Worm (Caenorhabditis elegans) whole organism, L2 larva: ENCODE results near the gene srp-2.

Experiments used
- C34F6.9 ChIP-seq: fragments of 150-350 bp; optimal IDR thresholded peaks from 2 replicates; lab custom pipeline; 2014; ENCODE audit warnings: missing biosample characterization, missing genetic modification characterization
- F13H6.1 ChIP-seq: sonication (generic microtip); optimal IDR thresholded peaks from 2 replicates; lab custom pipeline; 2016; ENCODE audit warnings: missing genetic modification characterization, missing compliant biosample characterization
- R02D3.7 ChIP-seq: fragments of 150-350 bp; optimal IDR thresholded peaks from 2 replicates; lab custom pipeline; 2014; ENCODE audit warnings: missing biosample characterization, missing genetic modification characterization
- ZK546.5 ChIP-seq: sonication (generic microtip); optimal IDR thresholded peaks from 2 replicates; lab custom pipeline; 2017; ENCODE audit warnings: missing biosample characterization, missing genetic modification characterization
- alr-1 ChIP-seq: fragments of 150-350 bp; optimal IDR thresholded peaks from 2 replicates; lab custom pipeline; 2014; ENCODE audit warnings: missing biosample characterization, missing genetic modification characterization
- aly-2 ChIP-seq: fragments of 150-350 bp; optimal IDR thresholded peaks from 2 replicates; lab custom pipeline; 2014; ENCODE audit warnings: missing biosample characterization, missing genetic modification characterization
- ama-1 ChIP-seq: fragments of 150-350 bp; optimal IDR thresholded peaks from 2 replicates; lab custom pipeline; 2018; ENCODE audit warnings: inconsistent platforms
- blmp-1 ChIP-seq: sonication (generic microtip); optimal IDR thresholded peaks from 2 replicates; lab custom pipeline; 2017; ENCODE audit warnings: missing genetic modification characterization, mild to moderate bottlenecking, missing compliant biosample characterization, antibody characterized with exemption, moderate library complexity; ENCODE audit not compliant: insufficient read depth
- ceh-16 ChIP-seq: fragments of 150-350 bp; optimal IDR thresholded peaks from 2 replicates; lab custom pipeline; 2014; ENCODE audit warnings: missing biosample characterization, missing genetic modification characterization
- ceh-82 ChIP-seq: fragments of 150-350 bp; optimal IDR thresholded peaks from 2 replicates; lab custom pipeline; 2014; ENCODE audit warnings: missing biosample characterization, missing genetic modification characterization
- crh-2 ChIP-seq: sonication (generic microtip); optimal IDR thresholded peaks from 2 replicates; lab custom pipeline; 2017; ENCODE audit warnings: missing biosample characterization, missing genetic modification characterization
- dmd-4 ChIP-seq: sonication (generic microtip); optimal IDR thresholded peaks from 2 replicates; lab custom pipeline; 2017; ENCODE audit warnings: missing biosample characterization, missing genetic modification characterization
- egl-27 ChIP-seq: sonication (generic microtip); optimal IDR thresholded peaks from 3 replicates; lab custom pipeline; 2017; ENCODE audit warnings: missing biosample characterization, missing genetic modification reagents, missing genetic modification characterization
- elt-1 ChIP-seq: fragments of 150-350 bp; optimal IDR thresholded peaks from 2 replicates; lab custom pipeline; 2014; ENCODE audit warnings: missing biosample characterization, missing genetic modification characterization
- elt-3 ChIP-seq: sonication (generic microtip); optimal IDR thresholded peaks from 2 replicates; lab custom pipeline; 2017; ENCODE audit warnings: missing biosample characterization, missing genetic modification characterization
- gmeb-1 ChIP-seq: fragments of 150-350 bp; optimal IDR thresholded peaks from 2 replicates; lab custom pipeline; 2014; ENCODE audit warnings: missing biosample characterization, missing genetic modification characterization
- lin-11 ChIP-seq: fragments of 150-350 bp; sonication (generic microtip); optimal IDR thresholded peaks from 2 replicates; lab custom pipeline; 2014; ENCODE audit warnings: missing biosample characterization, missing genetic modification characterization, inconsistent platforms, mixed read lengths
- lin-13 ChIP-seq: fragments of 150-350 bp; optimal IDR thresholded peaks from 2 replicates; lab custom pipeline; 2014; ENCODE audit warnings: missing biosample characterization, missing genetic modification reagents, missing genetic modification characterization
- lin-39 ChIP-seq: fragments of 150-350 bp; optimal IDR thresholded peaks from 2 replicates; lab custom pipeline; 2014; ENCODE audit warnings: missing biosample characterization, missing genetic modification reagents, missing genetic modification characterization
- lsy-2 ChIP-seq, 2 experiments: fragments of 150-350 bp in 1 of 2; sonication (generic microtip) in 1 of 2; optimal IDR thresholded peaks; 2 replicates each; lab custom pipeline; 2014 to 2017; ENCODE audit warnings: missing biosample characterization in 2 of 2, missing genetic modification characterization in 2 of 2
- mab-5 ChIP-seq: fragments of 150-350 bp; optimal IDR thresholded peaks from 2 replicates; lab custom pipeline; 2014; ENCODE audit warnings: missing biosample characterization, missing genetic modification characterization
- mbf-1 ChIP-seq: sonication (generic microtip); optimal IDR thresholded peaks from 2 replicates; lab custom pipeline; 2017; ENCODE audit warnings: missing biosample characterization, missing genetic modification characterization
- mdl-1 ChIP-seq, 2 experiments: fragments of 150-350 bp in 1 of 2; sonication (generic microtip) in 1 of 2; optimal IDR thresholded peaks; 2 replicates each; lab custom pipeline; 2017; ENCODE audit warnings: missing biosample characterization in 2 of 2, missing genetic modification characterization in 2 of 2
- nhr-10 ChIP-seq: sonication (generic microtip); optimal IDR thresholded peaks from 2 replicates; lab custom pipeline; 2017; ENCODE audit warnings: missing biosample characterization, missing genetic modification characterization
- nhr-11 ChIP-seq: fragments of 150-350 bp; optimal IDR thresholded peaks from 2 replicates; lab custom pipeline; 2014; ENCODE audit warnings: missing biosample characterization, missing genetic modification characterization
- nhr-12 ChIP-seq: fragments of 150-350 bp; optimal IDR thresholded peaks from 2 replicates; lab custom pipeline; 2014; ENCODE audit warnings: missing biosample characterization, missing genetic modification characterization
- nhr-21 ChIP-seq: fragments of 150-350 bp; optimal IDR thresholded peaks from 2 replicates; lab custom pipeline; 2014; ENCODE audit warnings: missing biosample characterization, missing genetic modification characterization
- nhr-23 ChIP-seq: fragments of 150-350 bp; optimal IDR thresholded peaks from 2 replicates; lab custom pipeline; 2014; ENCODE audit warnings: missing biosample characterization, missing genetic modification reagents, missing genetic modification characterization
- nhr-237 ChIP-seq: fragments of 150-350 bp; optimal IDR thresholded peaks from 2 replicates; lab custom pipeline; 2014; ENCODE audit warnings: missing biosample characterization, missing genetic modification characterization
- nhr-25 ChIP-seq: fragments of 150-350 bp; sonication (generic microtip); optimal IDR thresholded peaks from 3 replicates; lab custom pipeline; 2014; ENCODE audit warnings: missing biosample characterization, missing genetic modification characterization
- nhr-6 ChIP-seq: fragments of 150-350 bp; optimal IDR thresholded peaks from 2 replicates; lab custom pipeline; 2014; ENCODE audit warnings: missing biosample characterization, missing genetic modification characterization
- peb-1 ChIP-seq: fragments of 150-350 bp; optimal IDR thresholded peaks from 2 replicates; lab custom pipeline; 2014; ENCODE audit warnings: missing biosample characterization, missing genetic modification characterization
- sem-4 ChIP-seq: fragments of 150-350 bp; optimal IDR thresholded peaks from 2 replicates; lab custom pipeline; 2014; ENCODE audit warnings: missing biosample characterization, missing genetic modification reagents, missing genetic modification characterization
- skn-1 ChIP-seq: sonication (generic microtip); optimal IDR thresholded peaks from 2 replicates; lab custom pipeline; 2017; ENCODE audit warnings: missing biosample characterization, missing genetic modification characterization
- sma-3 ChIP-seq: sonication (generic microtip); optimal IDR thresholded peaks from 2 replicates; lab custom pipeline; 2016; ENCODE audit warnings: missing genetic modification reagents, missing genetic modification characterization, missing compliant biosample characterization
- sma-9 ChIP-seq, 2 experiments: fragments of 150-350 bp in 1 of 2; sonication (generic microtip) in 1 of 2; optimal IDR thresholded peaks; 2 replicates each; lab custom pipeline; 2014 to 2016; ENCODE audit warnings: missing genetic modification characterization in 2 of 2, mild to moderate bottlenecking in 1 of 2, missing biosample characterization in 1 of 2, missing compliant biosample characterization in 1 of 2, missing genetic modification reagents in 1 of 2, moderate library complexity in 1 of 2
- snpc-4 ChIP-seq: fragments of 150-350 bp; optimal IDR thresholded peaks from 2 replicates; lab custom pipeline; 2014; ENCODE audit warnings: missing biosample characterization, missing genetic modification characterization
- unc-55 ChIP-seq: fragments of 150-350 bp; sonication (generic microtip); optimal IDR thresholded peaks from 3 replicates; lab custom pipeline; 2014; ENCODE audit warnings: missing biosample characterization, missing genetic modification reagents, missing genetic modification characterization
- unc-62 ChIP-seq: fragments of 150-350 bp; optimal IDR thresholded peaks from 2 replicates; lab custom pipeline; 2014; ENCODE audit warnings: missing biosample characterization, missing genetic modification reagents, missing genetic modification characterization
- zag-1 ChIP-seq: fragments of 150-350 bp; optimal IDR thresholded peaks from 2 replicates; lab custom pipeline; 2014; ENCODE audit warnings: missing biosample characterization, missing genetic modification characterization
- ztf-1 ChIP-seq: fragments of 200-800 bp; sonication (Bioruptor generic); conservative IDR thresholded peaks from 2 replicates; pipeline ENCODE4 v1.3.6; 2022; ENCODE audit warnings: missing genetic modification characterization, missing compliant biosample characterization
- ztf-11 ChIP-seq: sonication (generic microtip); optimal IDR thresholded peaks from 2 replicates; lab custom pipeline; 2017; ENCODE audit warnings: missing biosample characterization, missing genetic modification characterization
- ztf-4 ChIP-seq: fragments of 150-350 bp; optimal IDR thresholded peaks from 2 replicates; lab custom pipeline; 2014; ENCODE audit warnings: missing biosample characterization, missing genetic modification characterization

srp-2 gene

ce11 chrV:752679-753333 is 9.6 kb upstream of the srp-2 start, which contains the start of the genes str-262 and srp-1:
Gene str-262 (minus strand): TSS chrV:752779.
Gene srp-1 (plus strand): TSS chrV:753283.
- TF ChIP-seq nhr-6 (tag; lab: Kevin White, UChicago) (no peak), gmeb-1 (tag; lab: Kevin White, UChicago) (no peak), skn-1 (tag; lab: Kevin White, UChicago) (no peak), nhr-237 (tag; lab: Kevin White, UChicago) (no peak), elt-3 (no peak), nhr-10 (tag; lab: Kevin White, UChicago) (no peak), lin-13 (GFP tag; lab: Kevin White, UChicago) (no peak), lin-11 (tag; lab: Kevin White, UChicago) (no peak), F13H6.1 (tag; lab: Kevin White, UChicago) (no peak), blmp-1 (tag; lab: Kevin White, UChicago) (no peak), ztf-1 (GFP tag; lab: Robert Waterston, UW) (no peak), sma-3 (GFP tag; lab: Kevin White, UChicago) (no peak), nhr-11 (no peak), elt-1 (tag; lab: Kevin White, UChicago) (no peak), peb-1 (tag; lab: Kevin White, UChicago) (no peak)

- TF ChIP-seq nhr-23 (tag; lab: Kevin White, UChicago) (no peak), elt-3 (no peak), snpc-4 (no peak), ZK546.5 (no peak), lin-39 (no peak), R02D3.7 (tag; lab: Kevin White, UChicago) (no peak), egl-27 (tag; lab: Kevin White, UChicago) (no peak), alr-1 (tag; lab: Kevin White, UChicago) (no peak), zag-1 (tag; lab: Kevin White, UChicago) (no peak), nhr-25 (tag; lab: Kevin White, UChicago) (no peak), nhr-10 (tag; lab: Kevin White, UChicago) (no peak), sma-3 (GFP tag; lab: Kevin White, UChicago) (no peak), nhr-12 (no peak), dmd-4 (tag; lab: Kevin White, UChicago) (no peak), sma-9 (GFP tag; optimal IDR thresholded peaks at IDR 0.05; lab: Kevin White, UChicago) (no peak), sma-9 (tag; optimal IDR thresholded peaks at IDR 0.05; lab: Kevin White, UChicago) (no peak), ama-1 (lab: Kevin White, UChicago) (no peak)
These were observed 6.3 kb upstream of the srp-2 start, which contains the start of gene str-20 for ce11 chrV:756169-756568. Gene str-20 (plus strand): TSS chrV:756469.

- no peak for TF ChIP-seq ceh-16 (tag; lab: Kevin White, UChicago)
- TF ChIP-seq unc-55 (GFP tag; lab: Kevin White, UChicago): no peak
- no peak for TF ChIP-seq nhr-21 (tag; lab: Kevin White, UChicago)
- TF ChIP-seq lin-11 (tag; lab: Kevin White, UChicago): no peak
- no peak for TF ChIP-seq elt-1 (tag; lab: Kevin White, UChicago)
- TF ChIP-seq blmp-1 (tag; lab: Kevin White, UChicago): no peak
- TF ChIP-seq nhr-237 (tag; lab: Kevin White, UChicago): no peak
- no peak for TF ChIP-seq nhr-11
- TF ChIP-seq sma-9 (GFP tag; optimal IDR thresholded peaks at IDR 0.05; lab: Kevin White, UChicago): no peak
- TF ChIP-seq sma-9 (tag; optimal IDR thresholded peaks at IDR 0.05; lab: Kevin White, UChicago): no peak
- TF ChIP-seq lsy-2 (tag; optimal IDR thresholded peaks at IDR 0.05; lab: Kevin White, UChicago): no peak
- TF ChIP-seq peb-1 (tag; lab: Kevin White, UChicago): no peak
- no peak for TF ChIP-seq ceh-82 (tag; lab: Kevin White, UChicago)
- no peak for TF ChIP-seq ztf-4 (tag; lab: Kevin White, UChicago)
- no peak for TF ChIP-seq crh-2
- TF ChIP-seq, all 48 proteins: peak for 0
These were observed 1.2 kb upstream of the srp-2 start, which contains the start of gene C05E4.15 for ce11 chrV:761235-761634. Gene C05E4.15 (minus strand): TSS chrV:761335.

- no peak for TF ChIP-seq F13H6.1 (tag; lab: Kevin White, UChicago)
- TF ChIP-seq mdl-1 (tag; optimal IDR thresholded peaks at IDR 0.05; lab: Kevin White, UChicago): no peak
- TF ChIP-seq unc-55 (GFP tag; lab: Kevin White, UChicago): no peak
- no peak for TF ChIP-seq aly-2
- no peak for TF ChIP-seq mab-5 (tag; lab: Kevin White, UChicago)
- no peak for TF ChIP-seq sem-4 (tag; lab: Kevin White, UChicago)
- no peak for TF ChIP-seq unc-62
- TF ChIP-seq C34F6.9 (tag; lab: Kevin White, UChicago): no peak
- TF ChIP-seq elt-3: no peak
- TF ChIP-seq ztf-11 (tag; lab: Kevin White, UChicago): no peak
- no peak for TF ChIP-seq ceh-82 (tag; lab: Kevin White, UChicago)
- no peak for TF ChIP-seq lsy-2 (tag; optimal IDR thresholded peaks at IDR 0.05; lab: Kevin White, UChicago)
- no peak for TF ChIP-seq egl-27 (tag; lab: Kevin White, UChicago)
- no peak for TF ChIP-seq mbf-1 (tag; lab: Kevin White, UChicago)
- TF ChIP-seq nhr-25 (tag; lab: Kevin White, UChicago): no peak
- TF ChIP-seq elt-1 (tag; lab: Kevin White, UChicago): no peak
- no peak for TF ChIP-seq snpc-4
These were observed 558 bp upstream of the srp-2 start, which contains the start of gene C05E4.12 for ce11 chrV:761882-762281. Gene C05E4.12 (minus strand): TSS chrV:761982.
